Worm (Caenorhabditis elegans): ENCODE results near the gene F11E6.10.

DNA sequence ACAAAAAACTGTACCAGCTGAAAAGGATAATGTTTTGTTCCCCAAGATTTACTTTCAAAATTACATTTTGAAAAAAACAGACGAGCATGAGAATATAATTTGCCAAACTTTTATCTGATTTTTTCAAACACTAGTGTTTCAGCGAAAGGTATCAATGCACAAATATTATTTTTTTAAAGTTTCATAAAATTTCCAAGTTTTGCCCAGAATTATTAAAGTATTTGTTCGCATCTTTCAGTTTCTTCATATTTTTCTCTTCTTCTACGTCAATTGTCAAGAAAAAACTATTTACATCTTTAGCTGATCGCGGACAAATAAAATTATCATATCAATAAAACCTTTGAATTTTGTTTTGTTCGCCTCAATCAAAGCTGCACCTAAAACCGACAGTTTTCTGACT is 25.9 kb downstream of the F11E6.10 start, which contains the start of gene C06A12.8:
- TF ChIP-seq dpl-1 (GFP tag; optimal IDR thresholded peaks at IDR 0.05) (no peak), ces-1 (GFP tag; optimal IDR thresholded peaks at IDR 0.05) (no peak), nhr-12 (tag; optimal IDR thresholded peaks at IDR 0.05) (no peak), blmp-1 (tag; optimal IDR thresholded peaks at IDR 0.05) (no peak), mep-1 (tag; optimal IDR thresholded peaks at IDR 0.05) (no peak)
